Fruit fly (Drosophila melanogaster) whole organism, embryonic: ENCODE data around the gene rno.
A peak's percentile ranks its signal among the peaks of the same experiment; 100 is the strongest.

Source experiments
- Atf3 ChIP-seq: fragments of 200-800 bp; sonication (Bioruptor generic); optimal IDR thresholded peaks from 3 replicates; lab custom pipeline; 2016; ENCODE audit warnings: missing biosample characterization, missing genetic modification characterization
- Bdp1 ChIP-seq: fragments of 200-800 bp; sonication (Bioruptor generic); optimal IDR thresholded peaks from 3 replicates; lab custom pipeline; 2016; ENCODE audit warnings: missing biosample characterization, missing genetic modification characterization
- CG10209 ChIP-seq: fragments of 200-800 bp; sonication (Bioruptor generic); optimal IDR thresholded peaks from 3 replicates; lab custom pipeline; 2017; ENCODE audit warnings: missing biosample characterization, mild to moderate bottlenecking, missing genetic modification characterization, missing genetic modification reagents
- CG1024 ChIP-seq: fragments of 200-800 bp; sonication (Bioruptor generic); IDR thresholded peaks from 2 replicates; pipeline ENCODE4 v1.3.6; 2022; ENCODE audit warnings: missing biosample characterization, missing genetic modification characterization
- CG10462 ChIP-seq: fragments of 200-800 bp; sonication (Bioruptor generic); optimal IDR thresholded peaks from 2 replicates; lab custom pipeline; 2016; ENCODE audit warnings: missing biosample characterization, missing genetic modification characterization
- CG12071 ChIP-seq: fragments of 200-800 bp; sonication (Bioruptor generic); optimal IDR thresholded peaks from 3 replicates; lab custom pipeline; 2018; ENCODE audit warnings: missing biosample characterization, mild to moderate bottlenecking, missing genetic modification characterization
- CG12659 ChIP-seq: fragments of 200-800 bp; sonication (Bioruptor generic); optimal IDR thresholded peaks from 3 replicates; lab custom pipeline; 2017; ENCODE audit warnings: mild to moderate bottlenecking, missing biosample characterization, missing genetic modification reagents, missing genetic modification characterization
- CG14014 ChIP-seq: fragments of 200-800 bp; sonication (Bioruptor generic); IDR thresholded peaks from 2 replicates; pipeline ENCODE4 v1.3.6; 2022; ENCODE audit warnings: missing biosample characterization, missing genetic modification characterization
- CG14667 ChIP-seq: fragments of 200-800 bp; sonication (Bioruptor generic); IDR thresholded peaks from 2 replicates; pipeline ENCODE4 v1.3.6; 2022; ENCODE audit warnings: missing biosample characterization, missing genetic modification characterization
- CG1529 ChIP-seq: fragments of 200-800 bp; sonication (Bioruptor generic); optimal IDR thresholded peaks from 3 replicates; lab custom pipeline; 2018; ENCODE audit warnings: missing biosample characterization, missing genetic modification characterization
- CG17328 ChIP-seq: fragments of 200-800 bp; sonication (Bioruptor generic); IDR thresholded peaks from 2 replicates; pipeline ENCODE4 v1.3.6; 2022; ENCODE audit warnings: missing biosample characterization, missing genetic modification characterization
- CG17829 ChIP-seq: fragments of 200-800 bp; optimal IDR thresholded peaks from 2 replicates; lab custom pipeline; 2019; ENCODE audit warnings: missing biosample characterization, mild to moderate bottlenecking, missing genetic modification characterization, moderate library complexity
- CG3281 ChIP-seq: fragments of 200-800 bp; sonication (Bioruptor generic); optimal IDR thresholded peaks from 3 replicates; lab custom pipeline; 2017; ENCODE audit warnings: missing biosample characterization, mild to moderate bottlenecking, missing genetic modification characterization
- CG33213 ChIP-seq: fragments of 200-800 bp; sonication (Bioruptor generic); optimal IDR thresholded peaks from 3 replicates; lab custom pipeline; 2016; ENCODE audit warnings: missing biosample characterization, missing genetic modification characterization
- CG3726 ChIP-seq: fragments of 200-800 bp; sonication (Bioruptor generic); IDR thresholded peaks from 3 replicates; pipeline ENCODE4, ENCODE4 v1.3.6; 2022; ENCODE audit warnings: missing biosample characterization, missing genetic modification characterization
- CG42726 ChIP-seq: fragments of 200-800 bp; sonication (Bioruptor generic); IDR thresholded peaks from 2 replicates; pipeline ENCODE4 v1.3.6; 2022; ENCODE audit warnings: missing biosample characterization, missing genetic modification characterization; ENCODE audit not compliant: partially characterized antibody
- CG4424 ChIP-seq: fragments of 200-800 bp; sonication (Bioruptor generic); optimal IDR thresholded peaks from 3 replicates; lab custom pipeline; 2016; ENCODE audit warnings: missing biosample characterization, missing genetic modification characterization
- CG4617 ChIP-seq: fragments of 200-800 bp; sonication (Bioruptor generic); optimal IDR thresholded peaks from 3 replicates; lab custom pipeline; 2016; ENCODE audit warnings: missing biosample characterization, missing genetic modification characterization, borderline replicate concordance
- CG7556 ChIP-seq: fragments of 200-800 bp; sonication (Bioruptor generic); optimal IDR thresholded peaks from 2 replicates; lab custom pipeline; 2017; ENCODE audit warnings: missing biosample characterization, mild to moderate bottlenecking, missing genetic modification characterization
- CG7839 ChIP-seq: fragments of 200-800 bp; sonication (Bioruptor generic); optimal IDR thresholded peaks from 3 replicates; lab custom pipeline; 2018; ENCODE audit warnings: missing biosample characterization, mild to moderate bottlenecking, missing genetic modification characterization, moderate library complexity
- CG7928 ChIP-seq: fragments of 200-800 bp; sonication (Bioruptor generic); optimal IDR thresholded peaks from 2 replicates; lab custom pipeline; 2017; ENCODE audit warnings: missing biosample characterization, mild to moderate bottlenecking, missing genetic modification characterization
- CG8765 ChIP-seq: fragments of 200-800 bp; sonication (Bioruptor generic); IDR thresholded peaks from 2 replicates; pipeline ENCODE4 v1.3.6; 2022; ENCODE audit warnings: missing biosample characterization, missing genetic modification characterization
- CG8944 ChIP-seq: fragments of 200-800 bp; sonication (Bioruptor generic); optimal IDR thresholded peaks from 3 replicates; lab custom pipeline; 2016; ENCODE audit warnings: missing biosample characterization, missing genetic modification characterization
- CG9437 ChIP-seq: fragments of 200-800 bp; sonication (Bioruptor generic); optimal IDR thresholded peaks from 2 replicates; lab custom pipeline; 2018; ENCODE audit warnings: missing biosample characterization, mild to moderate bottlenecking, missing genetic modification characterization
- CG9609 ChIP-seq: fragments of 200-800 bp; sonication (Bioruptor generic); optimal IDR thresholded peaks from 3 replicates; lab custom pipeline; 2016; ENCODE audit warnings: missing biosample characterization, missing genetic modification characterization
- Dip3 ChIP-seq: fragments of 200-800 bp; sonication (Bioruptor generic); optimal IDR thresholded peaks from 3 replicates; lab custom pipeline; 2016; ENCODE audit warnings: missing biosample characterization, missing genetic modification characterization
- Drgx ChIP-seq: fragments of 200-800 bp; sonication (Bioruptor generic); IDR thresholded peaks from 2 replicates; pipeline ENCODE4 v1.3.6; 2022; ENCODE audit warnings: missing biosample characterization, missing genetic modification characterization
- E2f2 ChIP-seq: fragments of 200-800 bp; sonication (Bioruptor generic); IDR thresholded peaks from 2 replicates; pipeline ENCODE4 v1.3.6; 2022; ENCODE audit warnings: missing biosample characterization, missing genetic modification characterization
- HLH3B ChIP-seq: fragments of 200-800 bp; sonication (Bioruptor generic); IDR thresholded peaks from 2 replicates; pipeline ENCODE4 v1.3.6; 2022; ENCODE audit warnings: missing biosample characterization, missing genetic modification characterization
- Meics ChIP-seq: fragments of 200-800 bp; sonication (Bioruptor generic); optimal IDR thresholded peaks from 2 replicates; lab custom pipeline; 2017; ENCODE audit warnings: missing biosample characterization, mild to moderate bottlenecking, missing genetic modification characterization
- NC2β ChIP-seq: fragments of 200-800 bp; sonication (Bioruptor generic); optimal IDR thresholded peaks from 2 replicates; lab custom pipeline; 2016; ENCODE audit warnings: missing biosample characterization, missing genetic modification characterization
- Poxn ChIP-seq: fragments of 200-800 bp; sonication (Bioruptor generic); IDR thresholded peaks from 2 replicates; pipeline ENCODE4 v1.3.6; 2022; ENCODE audit warnings: missing biosample characterization, missing genetic modification characterization
- Ravus ChIP-seq: fragments of 200-800 bp; sonication (Bioruptor generic); IDR thresholded peaks from 2 replicates; pipeline ENCODE4 v1.3.6; 2022; ENCODE audit warnings: missing biosample characterization, missing genetic modification characterization
- Rx ChIP-seq: fragments of 200-800 bp; sonication (Bioruptor generic); IDR thresholded peaks from 2 replicates; pipeline ENCODE4 v1.3.6; 2022; ENCODE audit warnings: missing biosample characterization, missing genetic modification characterization
- Spps ChIP-seq: fragments of 200-800 bp; sonication (Bioruptor generic); optimal IDR thresholded peaks from 2 replicates; lab custom pipeline; 2018; ENCODE audit warnings: missing biosample characterization, mild to moderate bottlenecking, missing genetic modification characterization
- Xrp1 ChIP-seq: fragments of 200-800 bp; sonication (Bioruptor generic); IDR thresholded peaks from 2 replicates; pipeline ENCODE4 v1.3.6; 2022; ENCODE audit warnings: missing biosample characterization, missing genetic modification characterization
- al ChIP-seq: fragments of 200-800 bp; sonication (Bioruptor generic); IDR thresholded peaks from 2 replicates; pipeline ENCODE4 v1.3.6; 2022; ENCODE audit warnings: missing biosample characterization, missing genetic modification characterization
- amos ChIP-seq: fragments of 200-800 bp; sonication (Bioruptor generic); IDR thresholded peaks from 2 replicates; pipeline ENCODE4 v1.3.6; 2022; ENCODE audit warnings: missing biosample characterization, missing genetic modification characterization; ENCODE audit not compliant: partially characterized antibody
- aop ChIP-seq: fragments of 200-800 bp; sonication (Bioruptor generic); IDR thresholded peaks from 2 replicates; pipeline ENCODE4 v1.3.6; 2022; ENCODE audit warnings: missing biosample characterization, missing genetic modification characterization
- gt ChIP-seq: fragments of 200-800 bp; sonication (Bioruptor generic); IDR thresholded peaks from 2 replicates; pipeline ENCODE4 v1.3.6; 2022; ENCODE audit warnings: missing biosample characterization, missing genetic modification characterization
- h ChIP-seq: fragments of >200 bp; optimal IDR thresholded peaks from 2 replicates; lab custom pipeline; 2017
- jing ChIP-seq: fragments of 200-800 bp; sonication (Bioruptor generic); optimal IDR thresholded peaks from 2 replicates; lab custom pipeline; 2018; ENCODE audit warnings: missing biosample characterization, mild to moderate bottlenecking, missing genetic modification characterization
- lola ChIP-seq, 3 experiments: fragments of >200 bp in 2 of 3; fragments of 200-800 bp in 1 of 3; sonication (Bioruptor generic) in 1 of 3; optimal IDR thresholded peaks; 2 replicates each; lab custom pipeline; 2017 to 2019; ENCODE audit warnings: missing biosample characterization in 3 of 3, missing genetic modification characterization in 3 of 3, mild to moderate bottlenecking in 1 of 3, moderate library complexity in 1 of 3
- org-1 ChIP-seq: fragments of 200-800 bp; sonication (Bioruptor generic); optimal IDR thresholded peaks from 2 replicates; lab custom pipeline; 2017; ENCODE audit warnings: missing biosample characterization, missing genetic modification characterization
- row ChIP-seq: fragments of 200-800 bp; sonication (Bioruptor generic); IDR thresholded peaks from 3 replicates; pipeline ENCODE4 v1.3.6; 2022; ENCODE audit warnings: missing biosample characterization, missing genetic modification characterization
- run ChIP-seq: fragments of 200-800 bp; sonication (Bioruptor generic); optimal IDR thresholded peaks from 3 replicates; lab custom pipeline; 2018; ENCODE audit warnings: missing biosample characterization, mild to moderate bottlenecking, missing genetic modification characterization
- sna ChIP-seq: fragments of 200-800 bp; sonication (Bioruptor generic); IDR thresholded peaks from 2 replicates; pipeline ENCODE4 v1.3.6; 2022; ENCODE audit warnings: missing biosample characterization, missing genetic modification characterization; ENCODE audit not compliant: partially characterized antibody
- toy ChIP-seq: fragments of 200-800 bp; sonication (Bioruptor generic); IDR thresholded peaks from 2 replicates; pipeline ENCODE4 v1.3.6; 2022; ENCODE audit warnings: missing biosample characterization, missing genetic modification characterization
- trem ChIP-seq: fragments of 200-800 bp; optimal IDR thresholded peaks from 3 replicates; lab custom pipeline; 2019; ENCODE audit warnings: missing biosample characterization, mild to moderate bottlenecking, missing genetic modification characterization, moderate library complexity
- vvl ChIP-seq: fragments of 200-800 bp; sonication (Bioruptor generic); IDR thresholded peaks from 2 replicates; pipeline ENCODE4 v1.3.6; 2022; ENCODE audit warnings: missing biosample characterization, missing genetic modification characterization
- zf30C ChIP-seq: fragments of 200-800 bp; sonication (Bioruptor generic); optimal IDR thresholded peaks from 3 replicates; lab custom pipeline; 2018; ENCODE audit warnings: missing biosample characterization, mild to moderate bottlenecking, missing genetic modification characterization

rno gene

DNA sequence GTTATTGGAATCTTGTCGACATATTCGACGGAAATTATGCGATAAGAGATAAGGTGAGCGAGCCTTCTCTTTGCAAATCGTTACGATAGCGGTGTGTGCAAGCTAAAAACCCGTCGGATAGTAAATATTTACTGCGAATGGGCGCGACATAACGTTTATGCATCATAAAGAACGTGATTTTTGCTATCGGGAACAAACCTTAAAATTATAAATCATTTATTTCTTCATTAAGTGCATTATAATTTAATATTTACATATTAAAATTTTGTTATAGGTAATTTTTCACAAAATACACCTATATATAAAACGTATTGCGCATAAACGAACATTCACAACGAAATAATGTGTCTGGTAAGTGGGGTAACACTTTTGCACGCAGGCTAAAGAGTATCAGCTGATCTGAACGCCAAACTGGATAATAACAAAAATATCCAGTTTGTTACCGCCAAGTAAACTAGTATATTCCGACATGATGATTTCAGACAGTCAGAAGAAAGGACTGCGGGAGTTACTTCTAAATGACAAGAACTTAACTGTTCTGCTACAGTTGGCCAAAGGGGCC is 6.2 kb upstream of the rno start, which contains the start of the genes Gk1 and CG13876 (continued):
- TF ChIP-seq Meics (GFP tag; lab: Kevin White, UChicago) = peak; percentile 97
- peak; percentile 98 for TF ChIP-seq CG12659 (GFP tag; lab: Kevin White, UChicago)
- peak; percentile 88 for TF ChIP-seq CG12071 (GFP tag; lab: Kevin White, UChicago)
- peak; percentile 45 for TF ChIP-seq Dip3
- TF ChIP-seq NC2β (GFP tag; lab: Kevin White, UChicago) = no peak
- TF ChIP-seq CG9437 (GFP tag; lab: Kevin White, UChicago) = peak; percentile 93
- no peak for TF ChIP-seq h (lab: Kevin White, UChicago)
- TF ChIP-seq CG9609 = peak; percentile 28
- TF ChIP-seq CG3726 (GFP tag; lab: Robert Waterston, UW) = peak; percentile 83
- peak; percentile 48 for TF ChIP-seq Bdp1 (GFP tag; lab: Kevin White, UChicago)
- peak; percentile 9 for TF ChIP-seq CG33213 (GFP tag; lab: Kevin White, UChicago)
- peak; percentile 86 for TF ChIP-seq Rx (GFP tag; lab: Robert Waterston, UW)
- peak; percentile 17 for TF ChIP-seq CG8944 (GFP tag; lab: Kevin White, UChicago)
- TF ChIP-seq Xrp1 (GFP tag; lab: Robert Waterston, UW) = peak; percentile 97
- TF ChIP-seq gt = peak; percentile 71
- peak; percentile 96 for TF ChIP-seq CG17328 (GFP tag; lab: Robert Waterston, UW)
- TF ChIP-seq zf30C (GFP tag; lab: Kevin White, UChicago) = peak; percentile 25
- peak; percentile 91 for TF ChIP-seq Spps (tag; lab: Kevin White, UChicago)
- peak; percentile 96 for TF ChIP-seq CG14014 (GFP tag; lab: Robert Waterston, UW)
- peak in 1 of 3 experiments; percentile 94 for TF ChIP-seq lola (GFP tag; optimal IDR thresholded peaks at IDR 0.05; lab: Kevin White, UChicago)
- peak; percentile 92 for TF ChIP-seq run (tag; lab: Kevin White, UChicago)
- TF ChIP-seq toy (GFP tag; lab: Robert Waterston, UW) = peak; percentile 82
- TF ChIP-seq org-1 = peak; percentile 86
- peak; percentile 70 for TF ChIP-seq CG4617 (GFP tag; lab: Kevin White, UChicago)
- peak; percentile 96 for TF ChIP-seq row
- TF ChIP-seq CG17829 (tag; lab: Kevin White, UChicago) = peak; percentile 97
- TF ChIP-seq CG8765 (GFP tag; lab: Robert Waterston, UW) = peak; percentile 75; the same call in 1 of the 2 replicates
- peak; percentile 67 for TF ChIP-seq CG10462
- TF ChIP-seq al (GFP tag; lab: Robert Waterston, UW) = peak; percentile 89
- peak; percentile 75 for TF ChIP-seq CG7928
- TF ChIP-seq HLH3B (GFP tag; lab: Robert Waterston, UW) = peak; percentile 94
- TF ChIP-seq Drgx = peak; percentile 97
- TF ChIP-seq CG7556 (GFP tag; lab: Kevin White, UChicago) = peak; percentile 95
- peak; percentile 96 for TF ChIP-seq CG3281 (GFP tag; lab: Kevin White, UChicago)
- peak; percentile 93 for TF ChIP-seq trem (tag; lab: Kevin White, UChicago)
- TF ChIP-seq CG10209 (GFP tag; lab: Kevin White, UChicago) = peak; percentile 95
- TF ChIP-seq CG1024 (GFP tag; lab: Robert Waterston, UW) = peak; percentile 74
- TF ChIP-seq sna (GFP tag; lab: Robert Waterston, UW) = no peak
- peak; percentile 26; the same call in 1 of the 2 replicates for TF ChIP-seq aop
- peak; percentile 64; the same call in 1 of the 2 replicates for TF ChIP-seq Poxn (GFP tag; lab: Robert Waterston, UW)
- no peak for TF ChIP-seq Atf3 (GFP tag; lab: Kevin White, UChicago)
- TF ChIP-seq CG4424 (GFP tag; lab: Kevin White, UChicago) = peak; percentile 91
- TF ChIP-seq vvl (GFP tag; lab: Robert Waterston, UW) = peak; percentile 98
- no peak for TF ChIP-seq amos (GFP tag; lab: Robert Waterston, UW)
- peak; percentile 77 for TF ChIP-seq Ravus (GFP tag; lab: Robert Waterston, UW)
- TF ChIP-seq CG14667 = peak; percentile 84
- no peak for TF ChIP-seq jing
- no peak for TF ChIP-seq CG42726 (GFP tag; lab: Robert Waterston, UW)
- TF ChIP-seq E2f2 (GFP tag; lab: Robert Waterston, UW) = peak; percentile 77
- TF ChIP-seq CG1529 (GFP tag; lab: Kevin White, UChicago) = no peak
- TF ChIP-seq CG7839 (tag; lab: Kevin White, UChicago) = peak; percentile 97
